Fruit fly (Drosophila melanogaster) whole organism, embryonic: ENCODE data around the gene CG14431.

Source experiments
- Aef1 ChIP-seq: fragments of 200-800 bp; sonication (Bioruptor generic); IDR thresholded peaks from 3 replicates; pipeline ENCODE4 v1.3.6; 2022; ENCODE audit warnings: missing biosample characterization, missing genetic modification characterization
- Blimp-1 ChIP-seq: fragments of 200-800 bp; sonication (Bioruptor generic); optimal IDR thresholded peaks from 3 replicates; lab custom pipeline; 2018; ENCODE audit warnings: missing biosample characterization, missing genetic modification characterization, mild to moderate bottlenecking, moderate library complexity, missing genetic modification reagents
- CG12391 ChIP-seq: fragments of 200-800 bp; sonication (Bioruptor generic); optimal IDR thresholded peaks from 3 replicates; lab custom pipeline; 2018; ENCODE audit warnings: missing biosample characterization, mild to moderate bottlenecking, missing genetic modification characterization, moderate library complexity
- CG13287 ChIP-seq: fragments of 200-800 bp; sonication (Bioruptor generic); IDR thresholded peaks from 2 replicates; pipeline ENCODE4 v1.3.6; 2022; ENCODE audit warnings: missing biosample characterization, missing genetic modification characterization; ENCODE audit not compliant: partially characterized antibody
- CG15011 ChIP-seq: fragments of 200-800 bp; sonication (Bioruptor generic); optimal IDR thresholded peaks from 3 replicates; lab custom pipeline; 2018; ENCODE audit warnings: missing biosample characterization, mild to moderate bottlenecking, missing genetic modification characterization
- CG15601 ChIP-seq: fragments of 200-800 bp; sonication (Bioruptor generic); optimal IDR thresholded peaks from 3 replicates; lab custom pipeline; 2019; ENCODE audit warnings: missing biosample characterization, mild to moderate bottlenecking, missing genetic modification characterization, moderate library complexity
- CG1647 ChIP-seq: fragments of 200-800 bp; sonication (Bioruptor generic); optimal IDR thresholded peaks from 3 replicates; lab custom pipeline; 2016; ENCODE audit warnings: missing biosample characterization, missing genetic modification characterization
- CG17568 ChIP-seq: fragments of 200-800 bp; sonication (Bioruptor generic); optimal IDR thresholded peaks from 2 replicates; lab custom pipeline; 2018; ENCODE audit warnings: missing biosample characterization, mild to moderate bottlenecking, missing genetic modification characterization, moderate library complexity
- CG2129 ChIP-seq: fragments of 200-800 bp; sonication (Bioruptor generic); IDR thresholded peaks from 2 replicates; pipeline ENCODE4 v1.3.6; 2022; ENCODE audit warnings: missing biosample characterization, missing genetic modification characterization; ENCODE audit not compliant: partially characterized antibody
- CG2202 ChIP-seq: fragments of 200-800 bp; sonication (Bioruptor generic); optimal IDR thresholded peaks from 2 replicates; lab custom pipeline; 2018; ENCODE audit warnings: missing biosample characterization, mild to moderate bottlenecking, missing genetic modification characterization
- CG31388 ChIP-seq: fragments of 200-800 bp; sonication (Bioruptor generic); optimal IDR thresholded peaks from 2 replicates; lab custom pipeline; 2016; ENCODE audit warnings: missing biosample characterization, missing genetic modification characterization
- CG34376 ChIP-seq: fragments of 200-800 bp; sonication (Bioruptor generic); optimal IDR thresholded peaks from 2 replicates; lab custom pipeline; 2018; ENCODE audit warnings: missing biosample characterization, mild to moderate bottlenecking, missing genetic modification characterization
- CG3838 ChIP-seq: fragments of 200-800 bp; sonication (Bioruptor generic); optimal IDR thresholded peaks from 3 replicates; lab custom pipeline; 2016; ENCODE audit warnings: missing biosample characterization, missing genetic modification characterization
- CG3847 ChIP-seq: fragments of 200-800 bp; sonication (Bioruptor generic); IDR thresholded peaks from 2 replicates; pipeline ENCODE4 v1.3.6; 2022; ENCODE audit warnings: missing biosample characterization, missing genetic modification characterization
- CG8478 ChIP-seq: fragments of >200 bp; optimal IDR thresholded peaks from 2 replicates; lab custom pipeline; 2018
- CG8765 ChIP-seq: fragments of 200-800 bp; sonication (Bioruptor generic); IDR thresholded peaks from 2 replicates; pipeline ENCODE4 v1.3.6; 2022; ENCODE audit warnings: missing biosample characterization, missing genetic modification characterization
- Camta ChIP-seq: fragments of 200-800 bp; sonication (Bioruptor generic); optimal IDR thresholded peaks from 2 replicates; lab custom pipeline; 2016; ENCODE audit warnings: missing biosample characterization, missing genetic modification characterization
- Dp ChIP-seq: fragments of 200-800 bp; sonication (Bioruptor generic); optimal IDR thresholded peaks from 2 replicates; lab custom pipeline; 2018; ENCODE audit warnings: missing biosample characterization, mild to moderate bottlenecking, missing genetic modification characterization, moderate library complexity
- Drgx ChIP-seq: fragments of 200-800 bp; sonication (Bioruptor generic); IDR thresholded peaks from 2 replicates; pipeline ENCODE4 v1.3.6; 2022; ENCODE audit warnings: missing biosample characterization, missing genetic modification characterization
- E2f1 ChIP-seq: fragments of 200-800 bp; sonication (Bioruptor generic); IDR thresholded peaks from 2 replicates; pipeline ENCODE4 v1.3.6; 2022; ENCODE audit warnings: missing biosample characterization, missing genetic modification characterization
- ERR ChIP-seq: fragments of 200-800 bp; sonication (Bioruptor generic); optimal IDR thresholded peaks from 2 replicates; lab custom pipeline; 2016; ENCODE audit warnings: missing biosample characterization, missing genetic modification characterization
- Ets65A ChIP-seq: fragments of 200-800 bp; sonication (Bioruptor generic); peaks from one replicate; lab custom pipeline; 2016; ENCODE audit warnings: missing biosample characterization, missing genetic modification characterization
- Fer1 ChIP-seq: fragments of 200-800 bp; sonication (Bioruptor generic); optimal IDR thresholded peaks from 2 replicates; lab custom pipeline; 2017; ENCODE audit warnings: missing biosample characterization, mild to moderate bottlenecking, missing genetic modification characterization
- Gsc ChIP-seq: fragments of 200-800 bp; sonication (Bioruptor generic); IDR thresholded peaks from 2 replicates; pipeline ENCODE4 v1.3.6; 2022; ENCODE audit warnings: missing biosample characterization, missing genetic modification characterization
- H2.0 ChIP-seq: fragments of 200-800 bp; sonication (Bioruptor generic); IDR thresholded peaks from 2 replicates; pipeline ENCODE4 v1.3.6; 2022; ENCODE audit warnings: missing biosample characterization, missing genetic modification characterization
- Kr ChIP-seq: fragments of 200-800 bp; sonication (Bioruptor generic); optimal IDR thresholded peaks from 2 replicates; lab custom pipeline; 2017; ENCODE audit warnings: missing biosample characterization, mild to moderate bottlenecking, missing genetic modification characterization
- MBD-R2 ChIP-seq: fragments of 200-800 bp; sonication (Bioruptor generic); IDR thresholded peaks from 2 replicates; pipeline ENCODE4 v1.3.6; 2022; ENCODE audit warnings: missing biosample characterization, missing genetic modification characterization
- Med ChIP-seq: fragments of 200-800 bp; sonication (Bioruptor generic); peaks from one replicate; lab custom pipeline; 2016; ENCODE audit warnings: missing biosample characterization, missing genetic modification characterization, mild to moderate bottlenecking, inconsistent platforms, moderate library complexity
- Mes4 ChIP-seq: fragments of 200-800 bp; sonication (Bioruptor generic); optimal IDR thresholded peaks from 2 replicates; lab custom pipeline; 2016; ENCODE audit warnings: missing biosample characterization, missing genetic modification characterization
- Oaz ChIP-seq: fragments of 200-800 bp; sonication (Bioruptor generic); IDR thresholded peaks from 2 replicates; pipeline ENCODE4 v1.3.6; 2022; ENCODE audit warnings: missing biosample characterization, missing genetic modification characterization
- Optix ChIP-seq: fragments of 200-800 bp; sonication (Bioruptor generic); IDR thresholded peaks from 3 replicates; pipeline ENCODE4 v1.3.6; 2022; ENCODE audit warnings: missing biosample characterization, missing genetic modification characterization
- PHDP ChIP-seq: fragments of 200-800 bp; sonication (Bioruptor generic); optimal IDR thresholded peaks from 3 replicates; lab custom pipeline; 2018; ENCODE audit warnings: missing biosample characterization, mild to moderate bottlenecking, missing genetic modification characterization, moderate library complexity
- Xrp1 ChIP-seq: fragments of 200-800 bp; sonication (Bioruptor generic); IDR thresholded peaks from 2 replicates; pipeline ENCODE4 v1.3.6; 2022; ENCODE audit warnings: missing biosample characterization, missing genetic modification characterization
- aop ChIP-seq: fragments of 200-800 bp; sonication (Bioruptor generic); IDR thresholded peaks from 2 replicates; pipeline ENCODE4 v1.3.6; 2022; ENCODE audit warnings: missing biosample characterization, missing genetic modification characterization
- bab2 ChIP-seq: fragments of 200-800 bp; sonication (Bioruptor generic); optimal IDR thresholded peaks from 2 replicates; lab custom pipeline; 2016; ENCODE audit warnings: missing biosample characterization, missing genetic modification characterization
- bsh ChIP-seq, 2 experiments: fragments of 200-800 bp; sonication (Bioruptor generic); optimal IDR thresholded peaks; 2 replicates each; lab custom pipeline; 2017 to 2018; ENCODE audit warnings: mild to moderate bottlenecking in 2 of 2, missing biosample characterization in 2 of 2, missing genetic modification characterization in 2 of 2, moderate library complexity in 1 of 2
- cas ChIP-seq: fragments of 200-800 bp; sonication (Bioruptor generic); IDR thresholded peaks from 2 replicates; pipeline ENCODE4 v1.3.6; 2022; ENCODE audit warnings: missing biosample characterization, missing genetic modification characterization
- crc ChIP-seq: fragments of 200-800 bp; sonication (Bioruptor generic); optimal IDR thresholded peaks from 2 replicates; lab custom pipeline; 2016; ENCODE audit warnings: missing biosample characterization, missing genetic modification characterization
- dpn ChIP-seq, 2 experiments: fragments of 200-800 bp; sonication (Bioruptor generic); optimal IDR thresholded peaks; 3 replicates each; lab custom pipeline; 2016; ENCODE audit warnings: missing biosample characterization in 2 of 2, missing genetic modification characterization in 2 of 2
- gem ChIP-seq: fragments of 200-800 bp; sonication (Bioruptor generic); optimal IDR thresholded peaks from 2 replicates; lab custom pipeline; 2019; ENCODE audit warnings: missing biosample characterization, mild to moderate bottlenecking, missing genetic modification characterization, moderate library complexity
- grau ChIP-seq: fragments of 200-800 bp; optimal IDR thresholded peaks from 3 replicates; lab custom pipeline; 2019; ENCODE audit warnings: missing biosample characterization, mild to moderate bottlenecking, missing genetic modification characterization, moderate library complexity
- gsb-n ChIP-seq: fragments of 200-800 bp; sonication (Bioruptor generic); optimal IDR thresholded peaks from 3 replicates; lab custom pipeline; 2018; ENCODE audit warnings: missing biosample characterization, mild to moderate bottlenecking, missing genetic modification characterization
- hkb ChIP-seq, 2 experiments: fragments of 200-800 bp in 1 of 2; fragments of >200 bp in 1 of 2; sonication (Bioruptor generic) in 1 of 2; IDR thresholded peaks in 1 of 2; optimal IDR thresholded peaks in 1 of 2; 2 replicates each; pipeline versions ENCODE4 v1.3.6 to Lab custom; 2017 to 2022; ENCODE audit warnings: missing biosample characterization in 1 of 2, missing genetic modification characterization in 1 of 2
- mirr ChIP-seq: fragments of 200-800 bp; sonication (Bioruptor generic); optimal IDR thresholded peaks from 3 replicates; lab custom pipeline; 2018; ENCODE audit warnings: missing biosample characterization, mild to moderate bottlenecking, missing genetic modification characterization
- odd ChIP-seq: fragments of 200-800 bp; sonication (Bioruptor generic); optimal IDR thresholded peaks from 2 replicates; lab custom pipeline; 2017; ENCODE audit warnings: missing biosample characterization, mild to moderate bottlenecking, missing genetic modification characterization
- peb ChIP-seq: fragments of 200-800 bp; sonication (Bioruptor generic); IDR thresholded peaks from 2 replicates; pipeline ENCODE4 v1.3.6; 2022; ENCODE audit warnings: missing biosample characterization, missing genetic modification characterization
- seq ChIP-seq: fragments of 200-800 bp; sonication (Bioruptor generic); IDR thresholded peaks from 2 replicates; pipeline ENCODE4 v1.3.6; 2022; ENCODE audit warnings: missing biosample characterization, missing genetic modification characterization
- slbo ChIP-seq: fragments of 200-800 bp; sonication (Bioruptor generic); IDR thresholded peaks from 2 replicates; pipeline ENCODE4 v1.3.6; 2022; ENCODE audit warnings: missing biosample characterization, missing genetic modification characterization
- slou ChIP-seq: fragments of 200-800 bp; sonication (Bioruptor generic); optimal IDR thresholded peaks from 3 replicates; lab custom pipeline; 2016; ENCODE audit warnings: missing biosample characterization, missing genetic modification characterization
- tin ChIP-seq: fragments of 200-800 bp; sonication (Bioruptor generic); optimal IDR thresholded peaks from 3 replicates; lab custom pipeline; 2016; ENCODE audit warnings: missing biosample characterization, missing genetic modification characterization
- twi ChIP-seq: fragments of 200-800 bp; optimal IDR thresholded peaks from 2 replicates; lab custom pipeline; 2019; ENCODE audit warnings: missing biosample characterization, mild to moderate bottlenecking, missing genetic modification characterization, moderate library complexity
- unpg ChIP-seq: fragments of 200-800 bp; sonication (Bioruptor generic); optimal IDR thresholded peaks from 3 replicates; lab custom pipeline; 2018; ENCODE audit warnings: missing biosample characterization, mild to moderate bottlenecking, missing genetic modification characterization, moderate library complexity
- wor ChIP-seq: fragments of 200-800 bp; sonication (Bioruptor generic); IDR thresholded peaks from 2 replicates; pipeline ENCODE4 v1.3.6; 2022; ENCODE audit warnings: missing biosample characterization, missing genetic modification characterization
- z ChIP-seq: fragments of 200-800 bp; sonication (Bioruptor generic); IDR thresholded peaks from 3 replicates; pipeline ENCODE4 v1.3.6; 2022; ENCODE audit warnings: missing biosample characterization, missing genetic modification characterization

The CG14431 gene

DNA sequence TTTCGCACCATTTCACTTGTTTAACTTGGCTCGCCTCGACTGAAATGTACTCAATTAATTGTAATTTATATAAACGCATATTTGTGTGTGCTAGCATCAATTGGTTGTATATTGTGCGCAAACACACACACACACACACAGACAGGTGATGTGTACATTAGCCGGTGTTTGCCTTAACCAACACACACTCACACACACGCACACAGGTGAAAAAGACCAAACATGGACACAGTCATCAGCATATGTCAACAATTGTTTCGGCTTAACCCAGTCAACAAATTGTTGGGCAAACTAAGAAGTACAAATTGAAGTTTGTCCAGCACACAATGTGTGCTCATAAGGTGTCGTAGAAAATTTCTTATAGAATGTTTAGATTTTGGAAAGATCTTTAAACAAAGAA lies 29.3 kb downstream of the CG14431 start (continued):
- TF ChIP-seq CG15601 (tag; lab: Kevin White, UChicago) (peak; percentile 13), tin (no peak), ERR (GFP tag; lab: Kevin White, UChicago) (no peak), Med (GFP tag; lab: Kevin White, UChicago) (peak; percentile 25), CG3838 (no peak), Kr (GFP tag; lab: Kevin White, UChicago) (peak; percentile 93), Aef1 (GFP tag; lab: Robert Waterston, UW) (no peak), gem (tag; lab: Kevin White, UChicago) (peak; percentile 14), cas (GFP tag; lab: Robert Waterston, UW) (no peak), CG17568 (GFP tag; lab: Kevin White, UChicago) (peak; percentile 17), CG2202 (tag; lab: Kevin White, UChicago) (peak; percentile 54), CG8765 (no peak), CG1647 (no peak), mirr (GFP tag; lab: Kevin White, UChicago) (no peak), CG2129 (no peak), Dp (GFP tag; lab: Kevin White, UChicago) (no peak), grau (tag; lab: Kevin White, UChicago) (peak; percentile 1), Camta (no peak), Fer1 (GFP tag; lab: Kevin White, UChicago) (no peak), Ets65A (GFP tag; lab: Kevin White, UChicago) (peak; percentile 86), PHDP (peak; percentile 16), Optix (GFP tag; lab: Robert Waterston, UW) (no peak), twi (tag; lab: Kevin White, UChicago) (peak; percentile 82), hkb (optimal IDR thresholded peaks at IDR 0.05; lab: Kevin White, UChicago) (no peak), hkb (GFP tag; IDR thresholded peaks at IDR 0.05; lab: Robert Waterston, UW) (no peak), H2.0 (no peak), crc (GFP tag; lab: Kevin White, UChicago) (no peak), MBD-R2 (GFP tag; lab: Robert Waterston, UW) (no peak), bab2 (GFP tag; lab: Kevin White, UChicago) (no peak), gsb-n (tag; lab: Kevin White, UChicago) (peak; percentile 18), Oaz (GFP tag; lab: Robert Waterston, UW) (no peak), E2f1 (GFP tag; lab: Robert Waterston, UW) (no peak), CG8478 (no peak), Mes4 (GFP tag; lab: Kevin White, UChicago) (peak; percentile 12), Blimp-1 (GFP tag; lab: Kevin White, UChicago) (peak; percentile 33), dpn (GFP tag; optimal IDR thresholded peaks at IDR 0.05; lab: Kevin White, UChicago) (no peak), CG3847 (GFP tag; lab: Robert Waterston, UW) (no peak), bsh (GFP tag; optimal IDR thresholded peaks at IDR 0.05; lab: Kevin White, UChicago) (peak in 1 of 2 experiments; percentile 47), slbo (GFP tag; lab: Robert Waterston, UW) (no peak)

DNA sequence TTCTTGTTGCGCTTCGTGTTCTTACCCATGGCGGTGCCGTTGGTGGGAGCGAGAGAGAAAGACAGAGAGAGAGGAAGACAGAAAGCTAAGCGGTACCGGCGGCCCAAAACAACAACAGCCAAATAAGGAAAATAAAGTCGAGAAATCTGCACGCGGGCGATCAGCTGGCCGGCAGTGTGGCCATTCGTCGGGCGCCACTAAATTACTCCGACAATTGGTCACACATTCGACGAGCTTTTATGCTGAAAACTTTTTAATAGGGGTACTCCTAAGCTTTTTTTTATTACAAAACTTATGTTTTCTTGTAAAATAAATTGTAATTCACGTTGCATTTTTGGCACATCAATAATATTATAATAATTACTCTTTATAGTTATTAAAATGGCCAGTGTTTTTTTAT lies 60.5 kb downstream of the CG14431 start, which contains the start of gene Setd3:
Gene Setd3, minus strand, starts transcription at position 187 of the 400 bp plus-strand sequence.
- TF ChIP-seq Xrp1 (GFP tag; lab: Robert Waterston, UW) (peak; percentile 27; the same call in 1 of the 2 replicates), CG34376 (no peak), unpg (GFP tag; lab: Kevin White, UChicago) (peak; percentile 19), slou (GFP tag; lab: Kevin White, UChicago) (no peak), seq (GFP tag; lab: Robert Waterston, UW) (no peak), aop (GFP tag; lab: Robert Waterston, UW) (no peak), CG15011 (GFP tag; lab: Kevin White, UChicago) (no peak), CG31388 (no peak), Gsc (GFP tag; lab: Robert Waterston, UW) (no peak), peb (GFP tag; lab: Robert Waterston, UW) (no peak), Mes4 (GFP tag; lab: Kevin White, UChicago) (no peak), Drgx (GFP tag; lab: Robert Waterston, UW) (no peak), wor (GFP tag; lab: Robert Waterston, UW) (no peak), CG13287 (peak; percentile 20; the same call in 1 of the 2 replicates), z (no peak), CG12391 (peak; percentile 21), odd (no peak)
